Fruit fly (Drosophila melanogaster) whole organism, embryonic: ENCODE measurements around the gene Rpp30.

ENCODE experiments used
- B-H2 ChIP-seq: fragments of 200-800 bp; sonication (Bioruptor generic); optimal IDR thresholded peaks from 2 replicates; lab custom pipeline; 2018; ENCODE audit warnings: missing biosample characterization, mild to moderate bottlenecking, missing genetic modification characterization
- CG10274 ChIP-seq: fragments of 200-800 bp; sonication (Bioruptor generic); optimal IDR thresholded peaks from 3 replicates; lab custom pipeline; 2017; ENCODE audit warnings: missing biosample characterization, mild to moderate bottlenecking, missing genetic modification characterization
- CG11695 ChIP-seq: fragments of 200-800 bp; sonication (Bioruptor generic); IDR thresholded peaks from 3 replicates; pipeline ENCODE4 v1.3.6; 2022; ENCODE audit warnings: missing biosample characterization, missing genetic modification characterization
- CG11723 ChIP-seq: fragments of 200-800 bp; sonication (Bioruptor generic); optimal IDR thresholded peaks from 2 replicates; lab custom pipeline; 2017; ENCODE audit warnings: missing biosample characterization, mild to moderate bottlenecking, missing genetic modification characterization
- CG12071 ChIP-seq: fragments of 200-800 bp; sonication (Bioruptor generic); optimal IDR thresholded peaks from 3 replicates; lab custom pipeline; 2018; ENCODE audit warnings: missing biosample characterization, mild to moderate bottlenecking, missing genetic modification characterization
- CG12155 ChIP-seq: fragments of 200-800 bp; sonication (Bioruptor generic); optimal IDR thresholded peaks from 3 replicates; lab custom pipeline; 2016; ENCODE audit warnings: missing biosample characterization, missing genetic modification characterization
- CG13296 ChIP-seq: fragments of 200-800 bp; sonication (Bioruptor generic); optimal IDR thresholded peaks from 3 replicates; lab custom pipeline; 2018; ENCODE audit warnings: missing biosample characterization, mild to moderate bottlenecking, missing genetic modification characterization
- CG13424 ChIP-seq: fragments of 200-800 bp; sonication (Bioruptor generic); optimal IDR thresholded peaks from 2 replicates; lab custom pipeline; 2019; ENCODE audit warnings: missing biosample characterization, mild to moderate bottlenecking, missing genetic modification characterization, moderate library complexity
- CG16813 ChIP-seq: fragments of 200-800 bp; sonication (Bioruptor generic); IDR thresholded peaks from 3 replicates; pipeline ENCODE4 v1.3.6; 2022; ENCODE audit warnings: missing biosample characterization, missing genetic modification characterization; ENCODE audit not compliant: partially characterized antibody
- CG18262 ChIP-seq: fragments of 200-800 bp; optimal IDR thresholded peaks from 3 replicates; lab custom pipeline; 2019; ENCODE audit warnings: missing biosample characterization, mild to moderate bottlenecking, missing genetic modification characterization, moderate library complexity
- CG1832 ChIP-seq: fragments of 200-800 bp; sonication (Bioruptor generic); optimal IDR thresholded peaks from 2 replicates; lab custom pipeline; 2017; ENCODE audit warnings: missing biosample characterization, mild to moderate bottlenecking, missing genetic modification characterization, inconsistent platforms
- CG2889 ChIP-seq: fragments of 200-800 bp; sonication (Bioruptor generic); IDR thresholded peaks from 3 replicates; pipeline ENCODE4 v1.3.6; 2022; ENCODE audit warnings: missing biosample characterization, missing genetic modification characterization
- CG4707 ChIP-seq: fragments of 200-800 bp; sonication (Bioruptor generic); optimal IDR thresholded peaks from 2 replicates; lab custom pipeline; 2018; ENCODE audit warnings: missing biosample characterization, mild to moderate bottlenecking, missing genetic modification characterization, moderate library complexity
- CG8359 ChIP-seq: fragments of 200-800 bp; sonication (Bioruptor generic); optimal IDR thresholded peaks from 2 replicates; lab custom pipeline; 2017; ENCODE audit warnings: missing biosample characterization, mild to moderate bottlenecking, missing genetic modification characterization, borderline replicate concordance
- D ChIP-seq, 2 experiments: fragments of 200-800 bp in 1 of 2; fragments of >200 bp in 1 of 2; sonication (Bioruptor generic) in 1 of 2; optimal IDR thresholded peaks; 2 replicates in 1 of 2; 3 replicates in 1 of 2; lab custom pipeline; 2017; ENCODE audit warnings: mild to moderate bottlenecking in 1 of 2, missing biosample characterization in 1 of 2, missing genetic modification characterization in 1 of 2, missing genetic modification reagents in 1 of 2
- Dbx ChIP-seq: fragments of 200-800 bp; sonication (Bioruptor generic); IDR thresholded peaks from 3 replicates; pipeline ENCODE4 v1.3.6; 2022; ENCODE audit warnings: missing biosample characterization, missing genetic modification characterization
- Deaf1 ChIP-seq: fragments of 200-800 bp; optimal IDR thresholded peaks from 3 replicates; lab custom pipeline; 2019; ENCODE audit warnings: missing biosample characterization, mild to moderate bottlenecking, missing genetic modification characterization, moderate library complexity
- Doc2 ChIP-seq: fragments of 200-800 bp; sonication (Bioruptor generic); IDR thresholded peaks from 2 replicates; pipeline ENCODE4 v1.3.6; 2022; ENCODE audit warnings: missing biosample characterization, missing genetic modification characterization
- Doc3 ChIP-seq: fragments of 200-800 bp; sonication (Bioruptor generic); IDR thresholded peaks from 3 replicates; pipeline ENCODE4 v1.3.6; 2022; ENCODE audit warnings: missing biosample characterization, missing genetic modification characterization; ENCODE audit not compliant: partially characterized antibody
- Dref ChIP-seq: fragments of 200-800 bp; sonication (Bioruptor generic); IDR thresholded peaks from 2 replicates; pipeline ENCODE4 v1.3.6; 2022; ENCODE audit warnings: missing biosample characterization, missing genetic modification characterization
- Hmx ChIP-seq: fragments of 200-800 bp; sonication (Bioruptor generic); optimal IDR thresholded peaks from 2 replicates; lab custom pipeline; 2016; ENCODE audit warnings: missing biosample characterization, missing genetic modification characterization
- Hr39 ChIP-seq: fragments of >200 bp; optimal IDR thresholded peaks from 2 replicates; lab custom pipeline; 2017
- MESR4 ChIP-seq: fragments of 200-800 bp; sonication (Bioruptor generic); optimal IDR thresholded peaks from 2 replicates; lab custom pipeline; 2018; ENCODE audit warnings: missing biosample characterization, mild to moderate bottlenecking, missing genetic modification characterization, moderate library complexity
- Mrtf ChIP-seq: fragments of 200-800 bp; sonication (Bioruptor generic); IDR thresholded peaks from 3 replicates; pipeline ENCODE4 v1.3.6; 2022; ENCODE audit warnings: missing biosample characterization, missing genetic modification characterization
- Rfx ChIP-seq: fragments of 200-800 bp; sonication (Bioruptor generic); IDR thresholded peaks from 2 replicates; pipeline ENCODE4 v1.3.6; 2022; ENCODE audit warnings: missing biosample characterization, missing genetic modification characterization
- Sin3A ChIP-seq: fragments of >200 bp; optimal IDR thresholded peaks from 2 replicates; lab custom pipeline; 2018
- Stat92E ChIP-seq, 3 experiments: fragments of >200 bp in 2 of 3; fragments of 200-800 bp in 1 of 3; sonication (Bioruptor generic) in 1 of 3; optimal IDR thresholded peaks; 2 replicates each; lab custom pipeline; 2017 to 2019; ENCODE audit warnings: missing biosample characterization in 3 of 3, missing genetic modification characterization in 3 of 3, mild to moderate bottlenecking in 1 of 3, moderate library complexity in 1 of 3
- Trl ChIP-seq, 3 experiments: fragments of >200 bp in 2 of 3; fragments of 200-800 bp in 1 of 3; sonication (Bioruptor generic) in 1 of 3; optimal IDR thresholded peaks; 2 replicates in 1 of 3; 3 replicates in 2 of 3; lab custom pipeline; 2016 to 2017; ENCODE audit warnings: missing biosample characterization in 1 of 3, missing genetic modification characterization in 1 of 3
- ap ChIP-seq: fragments of 200-800 bp; sonication (Bioruptor generic); IDR thresholded peaks from 2 replicates; pipeline ENCODE4 v1.3.6; 2022; ENCODE audit warnings: missing biosample characterization, missing genetic modification characterization
- ash1 ChIP-seq: fragments of 200-800 bp; sonication (Bioruptor generic); optimal IDR thresholded peaks from 2 replicates; lab custom pipeline; 2018; ENCODE audit warnings: missing biosample characterization, mild to moderate bottlenecking, missing genetic modification characterization
- cas ChIP-seq: fragments of 200-800 bp; sonication (Bioruptor generic); IDR thresholded peaks from 2 replicates; pipeline ENCODE4 v1.3.6; 2022; ENCODE audit warnings: missing biosample characterization, missing genetic modification characterization
- caup ChIP-seq: fragments of 200-800 bp; sonication (Bioruptor generic); optimal IDR thresholded peaks from 3 replicates; lab custom pipeline; 2017; ENCODE audit warnings: missing biosample characterization, mild to moderate bottlenecking, missing genetic modification characterization, moderate library complexity; ENCODE audit not compliant: severe bottlenecking
- en ChIP-seq: fragments of 200-800 bp; sonication (Bioruptor generic); optimal IDR thresholded peaks from 2 replicates; lab custom pipeline; 2016; ENCODE audit warnings: missing biosample characterization, missing genetic modification characterization
- hkb ChIP-seq, 2 experiments: fragments of 200-800 bp in 1 of 2; fragments of >200 bp in 1 of 2; sonication (Bioruptor generic) in 1 of 2; IDR thresholded peaks in 1 of 2; optimal IDR thresholded peaks in 1 of 2; 2 replicates each; pipeline versions ENCODE4 v1.3.6 to Lab custom; 2017 to 2022; ENCODE audit warnings: missing biosample characterization in 1 of 2, missing genetic modification characterization in 1 of 2
- hth ChIP-seq: fragments of >200 bp; optimal IDR thresholded peaks from 2 replicates; lab custom pipeline; 2017; ENCODE audit warnings: inconsistent platforms
- insv ChIP-seq, 2 experiments: fragments of 200-800 bp; sonication (Bioruptor generic); optimal IDR thresholded peaks; 3 replicates each; lab custom pipeline; 2016 to 2018; ENCODE audit warnings: missing biosample characterization in 2 of 2, missing genetic modification characterization in 2 of 2
- ken ChIP-seq: fragments of 200-800 bp; sonication (Bioruptor generic); IDR thresholded peaks from 3 replicates; pipeline ENCODE4 v1.3.6; 2022; ENCODE audit warnings: missing biosample characterization, missing genetic modification characterization
- knrl ChIP-seq: fragments of 200-800 bp; sonication (Bioruptor generic); IDR thresholded peaks from 3 replicates; pipeline ENCODE4 v1.3.6; 2022; ENCODE audit warnings: missing biosample characterization, missing genetic modification characterization; ENCODE audit not compliant: partially characterized antibody
- luna ChIP-seq: fragments of 200-800 bp; sonication (Bioruptor generic); optimal IDR thresholded peaks from 2 replicates; lab custom pipeline; 2016; ENCODE audit warnings: missing biosample characterization, missing genetic modification characterization
- nau ChIP-seq: fragments of 200-800 bp; sonication (Bioruptor generic); optimal IDR thresholded peaks from 3 replicates; lab custom pipeline; 2017; ENCODE audit warnings: missing biosample characterization, mild to moderate bottlenecking, missing genetic modification characterization, missing genetic modification reagents
- nerfin-2 ChIP-seq: fragments of 200-800 bp; sonication (Bioruptor generic); IDR thresholded peaks from 2 replicates; pipeline ENCODE4 v1.3.6; 2022; ENCODE audit warnings: missing biosample characterization, missing genetic modification characterization; ENCODE audit not compliant: partially characterized antibody
- otp ChIP-seq: fragments of 200-800 bp; sonication (Bioruptor generic); IDR thresholded peaks from 3 replicates; pipeline ENCODE4, ENCODE4 v1.3.6; 2022; ENCODE audit warnings: missing biosample characterization, missing genetic modification characterization
- pnt ChIP-seq: fragments of 200-800 bp; sonication (Bioruptor generic); optimal IDR thresholded peaks from 3 replicates; lab custom pipeline; 2016; ENCODE audit warnings: missing biosample characterization, missing genetic modification characterization
- pum ChIP-seq: fragments of 200-800 bp; sonication (Bioruptor generic); optimal IDR thresholded peaks from 2 replicates; lab custom pipeline; 2016; ENCODE audit warnings: missing biosample characterization, missing genetic modification characterization
- ro ChIP-seq: fragments of 200-800 bp; sonication (Bioruptor generic); IDR thresholded peaks from 2 replicates; pipeline ENCODE4 v1.3.6; 2022; ENCODE audit warnings: missing biosample characterization, missing genetic modification characterization
- shn ChIP-seq: fragments of 200-800 bp; sonication (Bioruptor generic); optimal IDR thresholded peaks from 3 replicates; lab custom pipeline; 2016; ENCODE audit warnings: missing biosample characterization, missing genetic modification characterization
- sr ChIP-seq: fragments of 200-800 bp; sonication (Bioruptor generic); IDR thresholded peaks from 3 replicates; pipeline ENCODE4 v1.3.6; 2022; ENCODE audit warnings: missing biosample characterization, missing genetic modification characterization
- stwl ChIP-seq: fragments of 200-800 bp; sonication (Bioruptor generic); optimal IDR thresholded peaks from 3 replicates; lab custom pipeline; 2018; ENCODE audit warnings: missing biosample characterization, mild to moderate bottlenecking, missing genetic modification characterization, moderate library complexity
- wek ChIP-seq: fragments of 200-800 bp; sonication (Bioruptor generic); optimal IDR thresholded peaks from 3 replicates; lab custom pipeline; 2018; ENCODE audit warnings: missing biosample characterization, mild to moderate bottlenecking, missing genetic modification characterization, moderate library complexity

Rpp30 gene

dm6 chr2L:249048-249825, 2.9 kb downstream of the Rpp30 start (continued):
- TF ChIP-seq luna: no peak
- TF ChIP-seq Deaf1 (tag; lab: Kevin White, UChicago): peak; percentile 75
- no peak for TF ChIP-seq knrl (GFP tag; lab: Robert Waterston, UW)
- no peak for TF ChIP-seq hkb (optimal IDR thresholded peaks at IDR 0.05; lab: Kevin White, UChicago)
- TF ChIP-seq hkb (GFP tag; IDR thresholded peaks at IDR 0.05; lab: Robert Waterston, UW): no peak
- no peak for TF ChIP-seq CG11695 (GFP tag; lab: Robert Waterston, UW)
- no peak for TF ChIP-seq cas (GFP tag; lab: Robert Waterston, UW)
- TF ChIP-seq Stat92E (GFP tag; optimal IDR thresholded peaks at IDR 0.05; lab: Kevin White, UChicago): peak in 1 of 3 experiments; percentile 15
- no peak for TF ChIP-seq nerfin-2
- TF ChIP-seq Sin3A: no peak
- no peak for TF ChIP-seq otp (GFP tag; lab: Robert Waterston, UW)
- no peak for TF ChIP-seq Hmx
- TF ChIP-seq B-H2 (GFP tag; lab: Kevin White, UChicago): no peak
- TF ChIP-seq CG12071: no peak
- no peak for TF ChIP-seq ap
- no peak for TF ChIP-seq pnt (GFP tag; lab: Kevin White, UChicago)
- no peak for TF ChIP-seq CG13424 (tag; lab: Kevin White, UChicago)
- no peak for TF ChIP-seq Mrtf (GFP tag; lab: Robert Waterston, UW)
- peak; percentile 31 for TF ChIP-seq CG12155
- no peak for TF ChIP-seq Dbx (GFP tag; lab: Robert Waterston, UW)
- TF ChIP-seq caup: no peak
- TF ChIP-seq CG10274 (GFP tag; lab: Kevin White, UChicago): no peak
- no peak for TF ChIP-seq hth
- TF ChIP-seq MESR4 (GFP tag; lab: Kevin White, UChicago): no peak
- TF ChIP-seq CG18262 (tag; lab: Kevin White, UChicago): peak; percentile 31
- TF ChIP-seq CG4707: no peak
- TF ChIP-seq Rfx (GFP tag; lab: Robert Waterston, UW): no peak
- no peak for TF ChIP-seq sr
- TF ChIP-seq shn (GFP tag; lab: Kevin White, UChicago): no peak
- peak; percentile 80 for TF ChIP-seq CG1832 (GFP tag; lab: Kevin White, UChicago)
- no peak for TF ChIP-seq ken
- TF ChIP-seq Dref (GFP tag; lab: Robert Waterston, UW): no peak
- TF ChIP-seq CG8359: no peak
- TF ChIP-seq wek: no peak
- TF ChIP-seq Hr39 (lab: Kevin White, UChicago): no peak
- no peak for TF ChIP-seq D (optimal IDR thresholded peaks at IDR 0.05; lab: Kevin White, UChicago)
- TF ChIP-seq D (GFP tag; optimal IDR thresholded peaks at IDR 0.05; lab: Kevin White, UChicago): peak; percentile 14
- TF ChIP-seq ro: no peak
- peak; percentile 95 to 97 for TF ChIP-seq Trl (optimal IDR thresholded peaks at IDR 0.05; lab: Kevin White, UChicago)
- peak; percentile 31 for TF ChIP-seq Trl (GFP tag; optimal IDR thresholded peaks at IDR 0.05; lab: Kevin White, UChicago)
- no peak for TF ChIP-seq ash1 (GFP tag; lab: Kevin White, UChicago)
- TF ChIP-seq CG13296 (GFP tag; lab: Kevin White, UChicago): no peak
- no peak for TF ChIP-seq CG2889 (GFP tag; lab: Robert Waterston, UW)
- TF ChIP-seq Doc3 (GFP tag; lab: Robert Waterston, UW): no peak
- TF ChIP-seq pum: no peak
- no peak for TF ChIP-seq stwl
- no peak for TF ChIP-seq nau (GFP tag; lab: Kevin White, UChicago)
- no peak for TF ChIP-seq en (GFP tag; lab: Kevin White, UChicago)
- no peak; the same call in 2 of the 3 replicates for TF ChIP-seq CG16813 (GFP tag; lab: Robert Waterston, UW)
- no peak for TF ChIP-seq insv (GFP tag; optimal IDR thresholded peaks at IDR 0.05; lab: Kevin White, UChicago)
- TF ChIP-seq Doc2 (GFP tag; lab: Robert Waterston, UW): no peak
- no peak for TF ChIP-seq CG11723 (GFP tag; lab: Kevin White, UChicago)
